Worm (Caenorhabditis elegans) whole organism, midembryonic: ENCODE data around the gene srt-35.

ENCODE experiments used
- T22C8.4 ChIP-seq: fragments of 200-800 bp; sonication (Bioruptor generic); IDR thresholded peaks from 2 replicates; pipeline ENCODE4 v1.3.6; 2022; ENCODE audit warnings: missing genetic modification characterization, missing compliant biosample characterization
- flt-1 ChIP-seq: fragments of 200-800 bp; sonication (Bioruptor generic); IDR thresholded peaks from 2 replicates; pipeline ENCODE4 v1.3.6; 2022; ENCODE audit warnings: missing genetic modification characterization, missing compliant biosample characterization
- klf-2 ChIP-seq: fragments of 200-800 bp; sonication (Bioruptor generic); conservative IDR thresholded peaks from 2 replicates; pipeline ENCODE4 v1.3.6; 2022; ENCODE audit warnings: missing genetic modification reagents, missing genetic modification characterization, missing compliant biosample characterization
- med-1 ChIP-seq: sonication (generic microtip); optimal IDR thresholded peaks from 2 replicates; lab custom pipeline; 2017; ENCODE audit warnings: missing genetic modification characterization, mild to moderate bottlenecking, missing compliant biosample characterization, antibody characterized with exemption, missing genetic modification reagents; ENCODE audit not compliant: insufficient read depth
- ref-1 ChIP-seq: fragments of 200-800 bp; sonication (Bioruptor generic); conservative IDR thresholded peaks from 2 replicates; pipeline ENCODE4 v1.3.6; 2022; ENCODE audit warnings: missing genetic modification reagents, missing genetic modification characterization, missing compliant biosample characterization
- ztf-29 ChIP-seq: fragments of 200-800 bp; sonication (Bioruptor generic); IDR thresholded peaks from 2 replicates; pipeline ENCODE4 v1.3.6; 2022; ENCODE audit warnings: missing genetic modification reagents, missing genetic modification characterization, missing compliant biosample characterization

DNA sequence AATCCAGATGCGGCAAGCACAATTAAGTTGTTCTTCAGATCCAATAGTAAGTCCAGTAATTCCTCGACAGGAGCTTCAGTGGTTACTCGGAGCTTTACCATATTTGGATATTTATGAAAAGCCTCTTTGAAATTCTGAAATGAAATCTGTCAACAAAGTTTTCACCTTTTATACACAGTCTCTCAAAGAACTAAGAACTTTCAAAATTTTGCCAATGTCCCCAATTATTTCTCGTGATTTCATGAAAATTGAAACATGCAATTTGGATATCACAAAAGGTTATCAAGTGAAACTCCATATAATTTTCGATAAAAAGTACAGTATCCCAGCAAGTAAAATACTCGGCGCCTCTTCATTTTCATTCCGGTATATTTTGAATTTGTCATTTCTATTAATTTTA lies 31.5 kb upstream of the srt-35 start, which contains the start of gene F47D2.11:
- TF ChIP-seq ztf-29 (GFP tag; lab: Robert Waterston, UW) (no peak), flt-1 (no peak), T22C8.4 (no peak), klf-2 (no peak), med-1 (no peak), ref-1 (GFP tag; lab: Robert Waterston, UW) (no peak)
